Fruit fly (Drosophila melanogaster): ENCODE data around the gene CG42449.

Gene CG42449

DNA sequence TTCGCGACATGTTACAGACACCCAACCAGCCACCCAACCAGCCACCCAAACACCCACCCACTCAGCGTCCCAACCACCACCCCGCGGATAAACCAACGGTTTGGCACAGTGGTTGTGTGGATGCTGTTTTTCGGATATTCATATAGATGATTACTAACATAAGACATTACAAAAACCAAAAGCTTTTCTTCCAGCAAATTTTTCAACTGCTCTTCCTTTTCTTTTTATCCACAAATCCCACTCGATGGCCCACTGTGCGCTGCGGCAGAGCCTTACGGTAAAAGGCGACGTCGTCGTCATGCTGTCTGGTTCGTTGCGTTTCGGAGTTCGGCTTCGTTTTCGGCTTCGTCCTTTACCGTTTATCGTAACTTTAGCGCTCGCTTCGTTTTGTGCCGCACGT, 44.5 kb upstream of the CG42449 start (continued):
- TF ChIP-seq CG6808 (GFP tag; optimal IDR thresholded peaks at IDR 0.05) (no peak), CG11762 (GFP tag; optimal IDR thresholded peaks at IDR 0.05; ENCODE audit: insufficient read depth) (no peak), Eip93F (GFP tag; optimal IDR thresholded peaks at IDR 0.05) (no peak), Smox (GFP tag; optimal IDR thresholded peaks at IDR 0.05) (no peak), CG6854 (GFP tag; optimal IDR thresholded peaks at IDR 0.05) (no peak), dsx (GFP tag; optimal IDR thresholded peaks at IDR 0.05; ENCODE audit: poor library complexity, severe bottlenecking) (no peak), CG11902 (GFP tag; optimal IDR thresholded peaks at IDR 0.05) (no peak), Blimp-1 (GFP tag; optimal IDR thresholded peaks at IDR 0.05) (no peak), CG3919 (GFP tag; optimal IDR thresholded peaks at IDR 0.05) (peak; percentile 28)

DNA sequence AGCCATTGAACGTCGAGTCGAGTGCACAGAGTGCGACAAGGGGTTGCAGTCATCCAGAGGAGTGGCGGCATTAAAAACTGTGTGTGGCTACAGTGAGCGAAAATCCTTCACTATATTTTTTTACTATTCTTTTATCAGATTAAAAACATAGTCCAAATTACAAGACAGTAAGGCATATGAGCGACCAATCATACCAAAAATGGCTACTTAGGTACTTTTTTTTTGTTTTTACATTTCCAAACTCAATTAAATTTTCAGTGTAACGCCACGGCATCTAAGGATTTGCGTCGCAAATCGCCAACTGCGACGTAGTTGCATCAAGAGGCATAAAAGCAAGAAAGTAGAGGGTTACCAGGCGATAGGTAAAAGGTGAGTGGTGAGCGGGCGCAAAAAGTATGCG, 44.0 kb upstream of the CG42449 start:
- TF ChIP-seq Hr4 (GFP tag; optimal IDR thresholded peaks at IDR 0.05) (peak; percentile 22), CG6163 (GFP tag; IDR thresholded peaks at IDR 0.05) (peak; percentile 51), OdsH (GFP tag; optimal IDR thresholded peaks at IDR 0.05) (peak; percentile 23), dsx (GFP tag; optimal IDR thresholded peaks at IDR 0.05; ENCODE audit: poor library complexity, severe bottlenecking) (no peak), CG31627 (GFP tag; optimal IDR thresholded peaks at IDR 0.05) (peak; percentile 12), Eip75B (GFP tag; optimal IDR thresholded peaks at IDR 0.05) (peak; percentile 33), pdm3 (GFP tag; optimal IDR thresholded peaks at IDR 0.05) (peak; percentile 16), CG8632 (GFP tag; optimal IDR thresholded peaks at IDR 0.05) (no peak), CG15336 (GFP tag; IDR thresholded peaks at IDR 0.05) (peak; percentile 50; the same call in 1 of the 2 replicates), salr (GFP tag; optimal IDR thresholded peaks at IDR 0.05) (peak in 1 of 2 experiments; percentile 20), svp (GFP tag) (no peak), acj6 (GFP tag; optimal IDR thresholded peaks at IDR 0.05) (peak; percentile 6), spab (GFP tag; optimal IDR thresholded peaks at IDR 0.05) (no peak), CG32006 (GFP tag; optimal IDR thresholded peaks at IDR 0.05) (no peak), CG3032 (tag; optimal IDR thresholded peaks at IDR 0.05) (peak; percentile 15), CG6276 (GFP tag; optimal IDR thresholded peaks at IDR 0.05) (peak; percentile 9), Ets21C (GFP tag; optimal IDR thresholded peaks at IDR 0.05) (no peak), Met (GFP tag; optimal IDR thresholded peaks at IDR 0.05) (peak; percentile 21), CG9139 (GFP tag; optimal IDR thresholded peaks at IDR 0.05) (no peak), Eip78C (GFP tag) (peak; percentile 80), Ets96B (tag; optimal IDR thresholded peaks at IDR 0.05) (peak; percentile 28), CG34406 (GFP tag; optimal IDR thresholded peaks at IDR 0.05) (no peak), ss (GFP tag; optimal IDR thresholded peaks at IDR 0.05) (peak in 1 of 2 experiments; percentile 2), CG10669 (GFP tag; optimal IDR thresholded peaks at IDR 0.05) (peak; percentile 37), Sox14 (GFP tag; optimal IDR thresholded peaks at IDR 0.05) (no peak), topi (GFP tag; optimal IDR thresholded peaks at IDR 0.05) (peak; percentile 34), cyc (GFP tag; optimal IDR thresholded peaks at IDR 0.05) (peak; percentile 28), fd59A (GFP tag; optimal IDR thresholded peaks at IDR 0.05) (no peak), CG11762 (GFP tag; optimal IDR thresholded peaks at IDR 0.05; ENCODE audit: insufficient read depth) (peak; percentile 14), lz (GFP tag; optimal IDR thresholded peaks at IDR 0.05) (peak; percentile 12), CG6854 (GFP tag; optimal IDR thresholded peaks at IDR 0.05) (peak; percentile 13), CG10631 (GFP tag; optimal IDR thresholded peaks at IDR 0.05) (peak; percentile 4), CG3919 (GFP tag; optimal IDR thresholded peaks at IDR 0.05) (peak; percentile 22), Gug (GFP tag; IDR thresholded peaks at IDR 0.05) (no peak), CG6792 (GFP tag; optimal IDR thresholded peaks at IDR 0.05) (peak; percentile 43), esn (GFP tag; optimal IDR thresholded peaks at IDR 0.05) (peak; percentile 41), Hr38 (GFP tag; optimal IDR thresholded peaks at IDR 0.05) (no peak), fkh (GFP tag; optimal IDR thresholded peaks at IDR 0.05) (no peak), Smox (GFP tag; optimal IDR thresholded peaks at IDR 0.05) (peak; percentile 11), CG11902 (GFP tag; optimal IDR thresholded peaks at IDR 0.05) (peak; percentile 12), CG7368 (GFP tag; optimal IDR thresholded peaks at IDR 0.05) (no peak), dac (GFP tag; optimal IDR thresholded peaks at IDR 0.05) (peak; percentile 3), net (GFP tag; optimal IDR thresholded peaks at IDR 0.05) (no peak), Sox102F (GFP tag; optimal IDR thresholded peaks at IDR 0.05) (no peak), CG16779 (tag; optimal IDR thresholded peaks at IDR 0.05) (no peak), Blimp-1 (GFP tag; optimal IDR thresholded peaks at IDR 0.05) (no peak), CG8319 (GFP tag; optimal IDR thresholded peaks at IDR 0.05) (no peak)
